In the genomic region with DNA sequence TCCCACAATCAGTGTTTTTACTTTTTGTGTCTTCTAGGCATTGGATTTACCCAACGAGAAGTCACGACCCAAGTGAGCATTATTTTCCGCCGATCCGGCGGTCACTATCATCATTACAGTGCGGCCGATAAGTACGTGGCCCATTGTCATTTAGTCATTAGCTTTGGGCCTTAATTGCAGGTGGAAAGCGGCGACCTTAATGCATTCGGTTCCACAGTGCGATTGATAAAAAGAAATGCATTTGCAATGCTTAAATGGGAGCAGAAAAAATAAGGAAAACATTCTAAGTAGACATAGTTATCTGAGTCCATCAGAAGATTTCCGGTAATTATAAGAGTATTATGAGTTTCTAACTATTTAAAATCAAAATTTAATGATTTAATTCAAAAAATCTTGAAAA, we compare ENCODE assay signal across 5 fruit fly cellular contexts.
A peak's percentile ranks its signal among the peaks of the same experiment; 100 is the strongest.
TF ChIP-seq lines count a peak whose summit lies in the region.

No protein-coding gene starts in this region.

- no peak for TF ChIP-seq CTCF in whole organism, embryonic (GFP tag; optimal IDR thresholded peaks at IDR 0.05; lab: Kevin White, UChicago)

TF ChIP-seq in whole organism, adult, 20 proteins besides CTCF, POLR2A, EP300 and RAD21:
- TF ChIP-seq Hr96 (GFP tag; optimal IDR thresholded peaks at IDR 0.05; lab: Kevin White, UChicago) (no peak), CG7101 (tag; optimal IDR thresholded peaks at IDR 0.05; lab: Kevin White, UChicago) (no peak), ovo (GFP tag; optimal IDR thresholded peaks at IDR 0.05; lab: Kevin White, UChicago) (no peak), CG1620 (GFP tag; optimal IDR thresholded peaks at IDR 0.05; lab: Kevin White, UChicago) (no peak), CG12768 (GFP tag; optimal IDR thresholded peaks at IDR 0.05; lab: Kevin White, UChicago) (peak; percentile 13)

TF ChIP-seq in whole organism, embryonic, 481 proteins besides CTCF, POLR2A, EP300 and RAD21 (continues in another document):
- TF ChIP-seq CG8388 (GFP tag; optimal IDR thresholded peaks at IDR 0.05; lab: Kevin White, UChicago) (peak; percentile 74), chm (GFP tag; IDR thresholded peaks at IDR 0.05; lab: Robert Waterston, UW) (no peak), repo (GFP tag; optimal IDR thresholded peaks at IDR 0.05; lab: Kevin White, UChicago) (no peak), B-H1 (GFP tag; IDR thresholded peaks at IDR 0.05; lab: Robert Waterston, UW) (no peak), NFAT (GFP tag; IDR thresholded peaks at IDR 0.05; lab: Robert Waterston, UW) (peak; percentile 44; the same call in 1 of the 2 replicates), Xrp1 (GFP tag; IDR thresholded peaks at IDR 0.05; lab: Robert Waterston, UW) (peak; percentile 37; the same call in 1 of the 2 replicates), br (optimal IDR thresholded peaks at IDR 0.05; lab: Kevin White, UChicago) (no peak), lilli (GFP tag; optimal IDR thresholded peaks at IDR 0.05; lab: Kevin White, UChicago) (peak; percentile 22), CG2712 (tag; optimal IDR thresholded peaks at IDR 0.05; lab: Kevin White, UChicago) (no peak), grn (GFP tag; optimal IDR thresholded peaks at IDR 0.05; lab: Kevin White, UChicago) (no peak), Dip3 (GFP tag; optimal IDR thresholded peaks at IDR 0.05; lab: Kevin White, UChicago) (peak; percentile 19), Ptx1 (GFP tag; IDR thresholded peaks at IDR 0.05; lab: Robert Waterston, UW) (peak; percentile 21; the same call in 1 of the 2 replicates), CG2199 (GFP tag; IDR thresholded peaks at IDR 0.05; lab: Robert Waterston, UW) (peak; percentile 47; the same call in 1 of the 3 replicates), Poxn (GFP tag; IDR thresholded peaks at IDR 0.05; lab: Robert Waterston, UW) (no peak), sens (GFP tag; lab: Kevin White, UChicago) (peak; percentile 65), sug (tag; optimal IDR thresholded peaks at IDR 0.05; lab: Kevin White, UChicago) (peak; percentile 27), CG11085 (GFP tag; IDR thresholded peaks at IDR 0.05; lab: Robert Waterston, UW) (no peak), twi (tag; optimal IDR thresholded peaks at IDR 0.05; lab: Kevin White, UChicago) (no peak), zf30C (GFP tag; optimal IDR thresholded peaks at IDR 0.05; lab: Kevin White, UChicago) (no peak), Blimp-1 (GFP tag; optimal IDR thresholded peaks at IDR 0.05; lab: Kevin White, UChicago) (no peak), Dp (GFP tag; optimal IDR thresholded peaks at IDR 0.05; lab: Kevin White, UChicago) (no peak)

TF ChIP-seq in whole organism, prepupa, 60 proteins besides CTCF, POLR2A, EP300 and RAD21 (continues in another document):
- TF ChIP-seq Lpt (GFP tag; optimal IDR thresholded peaks at IDR 0.05; lab: Kevin White, UChicago) (no peak), CG31627 (GFP tag; optimal IDR thresholded peaks at IDR 0.05; lab: Kevin White, UChicago) (peak; percentile 26), eg (GFP tag; IDR thresholded peaks at IDR 0.05; lab: Robert Waterston, UW) (no peak), Ets21C (GFP tag; optimal IDR thresholded peaks at IDR 0.05; lab: Kevin White, UChicago) (no peak), CG6163 (GFP tag; IDR thresholded peaks at IDR 0.05; lab: Robert Waterston, UW) (peak; percentile 38; the same call in 1 of the 3 replicates), CG15336 (GFP tag; IDR thresholded peaks at IDR 0.05; lab: Robert Waterston, UW) (no peak), CG7368 (GFP tag; optimal IDR thresholded peaks at IDR 0.05; lab: Kevin White, UChicago) (no peak), CG34406 (GFP tag; optimal IDR thresholded peaks at IDR 0.05; lab: Kevin White, UChicago) (no peak), CG32006 (GFP tag; optimal IDR thresholded peaks at IDR 0.05; lab: Kevin White, UChicago) (peak; percentile 20), CG16779 (tag; optimal IDR thresholded peaks at IDR 0.05; lab: Kevin White, UChicago) (no peak), CG6854 (GFP tag; optimal IDR thresholded peaks at IDR 0.05; lab: Kevin White, UChicago) (no peak), Smox (GFP tag; optimal IDR thresholded peaks at IDR 0.05; lab: Kevin White, UChicago) (peak; percentile 1), fd59A (GFP tag; optimal IDR thresholded peaks at IDR 0.05; lab: Kevin White, UChicago) (peak; percentile 14), fd85E (GFP tag; optimal IDR thresholded peaks at IDR 0.05; lab: Kevin White, UChicago) (no peak), Hr39 (GFP tag; optimal IDR thresholded peaks at IDR 0.05; lab: Kevin White, UChicago) (peak; percentile 39), CG11902 (GFP tag; optimal IDR thresholded peaks at IDR 0.05; lab: Kevin White, UChicago) (peak; percentile 26), Sox14 (GFP tag; optimal IDR thresholded peaks at IDR 0.05; lab: Kevin White, UChicago) (peak; percentile 20), CG11294 (GFP tag; IDR thresholded peaks at IDR 0.05; lab: Robert Waterston, UW) (no peak), Ets96B (tag; optimal IDR thresholded peaks at IDR 0.05; lab: Kevin White, UChicago) (peak; percentile 12), vri (GFP tag; optimal IDR thresholded peaks at IDR 0.05; lab: Kevin White, UChicago) (no peak), Hr38 (GFP tag; optimal IDR thresholded peaks at IDR 0.05; lab: Kevin White, UChicago) (no peak), OdsH (GFP tag; optimal IDR thresholded peaks at IDR 0.05; lab: Kevin White, UChicago) (peak; percentile 43)

TF ChIP-seq in whole organism, pupa, 21 proteins besides CTCF, POLR2A, EP300 and RAD21:
- TF ChIP-seq Ets98B (GFP tag; IDR thresholded peaks at IDR 0.05; lab: Robert Waterston, UW) (no peak), CG10348 (GFP tag; IDR thresholded peaks at IDR 0.05; lab: Robert Waterston, UW) (no peak), Pif1B (GFP tag; optimal IDR thresholded peaks at IDR 0.05; lab: Kevin White, UChicago) (no peak), CG15710 (tag; optimal IDR thresholded peaks at IDR 0.05; lab: Kevin White, UChicago) (peak; percentile 58), D1 (tag; optimal IDR thresholded peaks at IDR 0.05; lab: Kevin White, UChicago) (no peak), CG13204 (GFP tag; optimal IDR thresholded peaks at IDR 0.05; lab: Kevin White, UChicago) (no peak), EcR (GFP tag; optimal IDR thresholded peaks at IDR 0.05; lab: Kevin White, UChicago) (no peak), CG14655 (GFP tag; optimal IDR thresholded peaks at IDR 0.05; lab: Kevin White, UChicago) (peak; percentile 16), gl (tag; optimal IDR thresholded peaks at IDR 0.05; lab: Kevin White, UChicago) (no peak), CG8301 (tag; optimal IDR thresholded peaks at IDR 0.05; lab: Kevin White, UChicago) (no peak), Pif1A (GFP tag; optimal IDR thresholded peaks at IDR 0.05; lab: Kevin White, UChicago) (peak; percentile 3), CG17806 (tag; optimal IDR thresholded peaks at IDR 0.05; lab: Kevin White, UChicago) (no peak), CG34367 (tag; optimal IDR thresholded peaks at IDR 0.05; lab: Kevin White, UChicago) (no peak), rn (GFP tag; IDR thresholded peaks at IDR 0.05; lab: Robert Waterston, UW) (no peak), CG8159 (tag; optimal IDR thresholded peaks at IDR 0.05; lab: Kevin White, UChicago) (peak; percentile 26), fd96Ca (GFP tag; IDR thresholded peaks at IDR 0.05; lab: Robert Waterston, UW) (no peak), CG9948 (tag; optimal IDR thresholded peaks at IDR 0.05; lab: Kevin White, UChicago) (peak; percentile 28), Snoo (tag; optimal IDR thresholded peaks at IDR 0.05; lab: Kevin White, UChicago) (peak; percentile 34), CG4496 (GFP tag; IDR thresholded peaks at IDR 0.05; lab: Robert Waterston, UW) (no peak)
TF ChIP-seq in whole organism, pupa: peak in this region for 6.

TF ChIP-seq in whole organism, wandering third instar larva, 38 proteins besides CTCF, POLR2A, EP300 and RAD21:
- peak; percentile 52 for TF ChIP-seq br (GFP tag; optimal IDR thresholded peaks at IDR 0.05; lab: Kevin White, UChicago)
- TF ChIP-seq Dfd (GFP tag; optimal IDR thresholded peaks at IDR 0.05; lab: Kevin White, UChicago): no peak
- TF ChIP-seq usp (GFP tag; optimal IDR thresholded peaks at IDR 0.05; lab: Kevin White, UChicago): no peak
- TF ChIP-seq fru (GFP tag; optimal IDR thresholded peaks at IDR 0.05; lab: Kevin White, UChicago): peak; percentile 8
- no peak for TF ChIP-seq dl (GFP tag; optimal IDR thresholded peaks at IDR 0.05; lab: Kevin White, UChicago; ENCODE audit: insufficient read depth in 1 of 2, partially characterized antibody in 2 of 2)
- peak; percentile 47 for TF ChIP-seq ey (GFP tag; optimal IDR thresholded peaks at IDR 0.05; lab: Kevin White, UChicago)
- no peak for TF ChIP-seq pan (optimal IDR thresholded peaks at IDR 0.05; lab: Kevin White, UChicago)
